Worm (Caenorhabditis elegans): ENCODE results near the gene str-5.
"Not testable (repeated sequence)": the region's sequence is repeated elsewhere in the genome, so short reads cannot be mapped to it uniquely, and the experiment has no call there.

The str-5 gene

DNA sequence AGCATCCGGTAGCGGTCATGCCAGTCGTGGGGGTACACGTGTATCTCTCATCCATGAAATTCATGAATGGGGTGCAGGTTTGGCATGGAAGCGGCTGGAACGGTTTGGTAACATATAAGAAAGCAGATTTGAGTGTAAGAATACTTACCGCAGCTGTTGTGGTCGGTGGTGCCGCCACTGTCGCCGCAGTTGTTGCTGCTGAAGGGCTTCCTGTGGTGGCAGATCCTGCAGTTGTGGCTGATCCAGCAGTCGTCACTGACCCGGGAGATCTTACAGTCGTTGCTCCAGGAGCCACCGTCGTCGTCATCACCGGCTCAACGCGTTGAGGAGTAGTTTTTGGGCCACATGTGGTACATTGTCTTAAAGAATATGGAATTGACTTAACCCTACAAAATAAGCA, 20.0 kb upstream of the str-5 start:
- no peak for TF ChIP-seq elt-1 (tag; optimal IDR thresholded peaks at IDR 0.05)
- TF ChIP-seq sma-9 (GFP tag; optimal IDR thresholded peaks at IDR 0.05) = no peak
- TF ChIP-seq sma-9 (tag; optimal IDR thresholded peaks at IDR 0.05) = no peak
- no peak for TF ChIP-seq ztf-11 (tag; optimal IDR thresholded peaks at IDR 0.05)
- TF ChIP-seq fos-1 (tag; optimal IDR thresholded peaks at IDR 0.05) = no peak
- no peak for TF ChIP-seq snpc-4 (tag; optimal IDR thresholded peaks at IDR 0.05)
- TF ChIP-seq dmd-4 (tag; optimal IDR thresholded peaks at IDR 0.05) = no peak
- no peak for TF ChIP-seq blmp-1 (tag; optimal IDR thresholded peaks at IDR 0.05; ENCODE audit: insufficient read depth)
- no peak for TF ChIP-seq nhr-11 (tag; optimal IDR thresholded peaks at IDR 0.05)
- no peak for TF ChIP-seq nhr-12 (tag; optimal IDR thresholded peaks at IDR 0.05)
- TF ChIP-seq R02D3.7 (tag; optimal IDR thresholded peaks at IDR 0.05) = no peak
- TF ChIP-seq F13H6.1 (tag; optimal IDR thresholded peaks at IDR 0.05) = no peak
- no peak for TF ChIP-seq nhr-10 (tag; optimal IDR thresholded peaks at IDR 0.05)
- TF ChIP-seq nhr-25 (tag; optimal IDR thresholded peaks at IDR 0.05) = no peak
- no peak for TF ChIP-seq peb-1 (tag; optimal IDR thresholded peaks at IDR 0.05)
- no peak for TF ChIP-seq elt-3 (tag; optimal IDR thresholded peaks at IDR 0.05)
- no peak for TF ChIP-seq mdl-1 (tag; optimal IDR thresholded peaks at IDR 0.05)
- TF ChIP-seq skn-1 (tag; optimal IDR thresholded peaks at IDR 0.05) = no peak

ce11 chrV:15733568-15733967, 19.5 kb upstream of the str-5 start, which contains the start of gene T23D5.3:
TSS of gene T23D5.3 (minus strand) at chrV:15733668.
- TF ChIP-seq fos-1 (tag; optimal IDR thresholded peaks at IDR 0.05) (no peak), alr-1 (tag; optimal IDR thresholded peaks at IDR 0.05) (no peak), crh-2 (tag; optimal IDR thresholded peaks at IDR 0.05) (no peak), peb-1 (tag; optimal IDR thresholded peaks at IDR 0.05) (no peak), R02D3.7 (tag; optimal IDR thresholded peaks at IDR 0.05) (no peak), nhr-6 (tag; optimal IDR thresholded peaks at IDR 0.05) (no peak), elt-1 (tag; optimal IDR thresholded peaks at IDR 0.05) (no peak), mbf-1 (tag; optimal IDR thresholded peaks at IDR 0.05) (no peak), nhr-11 (tag; optimal IDR thresholded peaks at IDR 0.05) (no peak), ama-1 (optimal IDR thresholded peaks at IDR 0.05) (no peak), egl-27 (tag; optimal IDR thresholded peaks at IDR 0.05) (no peak), ceh-16 (tag; optimal IDR thresholded peaks at IDR 0.05) (no peak), nhr-10 (tag; optimal IDR thresholded peaks at IDR 0.05) (no peak), skn-1 (tag; optimal IDR thresholded peaks at IDR 0.05) (no peak), C34F6.9 (tag; optimal IDR thresholded peaks at IDR 0.05) (no peak), lin-11 (tag; optimal IDR thresholded peaks at IDR 0.05) (no peak), ZK546.5 (tag; optimal IDR thresholded peaks at IDR 0.05) (no peak), nhr-237 (tag; optimal IDR thresholded peaks at IDR 0.05) (no peak), unc-39 (tag; optimal IDR thresholded peaks at IDR 0.05) (no peak)

ce11 chrV:15735720-15736119, 17.3 kb upstream of the str-5 start, which contains the start of gene str-27:
TSS of gene str-27 (minus strand) at chrV:15735820.
- TF ChIP-seq R02D3.7 (tag; optimal IDR thresholded peaks at IDR 0.05) (no peak), egl-27 (tag; optimal IDR thresholded peaks at IDR 0.05) (no peak), F13H6.1 (tag; optimal IDR thresholded peaks at IDR 0.05) (no peak), snpc-4 (tag; optimal IDR thresholded peaks at IDR 0.05) (no peak), zag-1 (tag; optimal IDR thresholded peaks at IDR 0.05) (no peak), sma-3 (GFP tag; optimal IDR thresholded peaks at IDR 0.05) (no peak), fos-1 (tag; optimal IDR thresholded peaks at IDR 0.05) (no peak), nhr-10 (tag; optimal IDR thresholded peaks at IDR 0.05) (no peak), mbf-1 (tag; optimal IDR thresholded peaks at IDR 0.05) (no peak), dmd-4 (tag; optimal IDR thresholded peaks at IDR 0.05) (no peak), lsy-2 (tag; optimal IDR thresholded peaks at IDR 0.05) (no peak)

DNA sequence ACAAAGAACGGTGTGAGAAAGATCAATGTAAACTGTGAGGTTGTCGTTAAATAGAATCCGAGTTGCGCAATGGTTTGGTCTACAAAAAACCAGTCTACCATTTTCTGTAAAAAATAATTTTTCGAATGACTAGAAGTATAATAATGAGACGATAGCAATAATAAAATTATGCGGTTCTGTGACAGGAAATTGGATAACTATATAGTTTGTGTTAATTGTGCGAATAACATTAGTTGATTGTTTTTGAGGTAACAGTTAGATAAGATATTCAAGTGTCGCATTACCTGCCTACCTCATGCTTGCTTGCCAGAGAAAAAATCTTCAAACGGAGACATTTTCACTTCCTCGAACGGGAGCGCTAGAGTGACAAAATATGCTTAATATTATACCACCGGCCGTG, 11.2 kb upstream of the str-5 start, which contains the start of gene str-18:
str-18 (minus strand) TSS at position 101 of the 400 bp plus-strand sequence.
- no peak for TF ChIP-seq ztf-1 (GFP tag; conservative IDR thresholded peaks at IDR 0.05)
- no peak for TF ChIP-seq peb-1 (tag; optimal IDR thresholded peaks at IDR 0.05)
- TF ChIP-seq ZK546.5 (tag; optimal IDR thresholded peaks at IDR 0.05) = no peak
- no peak for TF ChIP-seq mbf-1 (tag; optimal IDR thresholded peaks at IDR 0.05)

- not testable (repeated sequence) for TF ChIP-seq unc-39, C34F6.9, zag-1 (tag; optimal IDR thresholded peaks at IDR 0.05)
Observed at ce11 chrV:15744366-15744765, 8.7 kb upstream of the str-5 start, which contains the start of gene str-19. TSS of gene str-19 (minus strand) at chrV:15744466.

Data from whole organism, L2 larva.